Fruit fly (Drosophila melanogaster): ENCODE data around the gene MagR.

The MagR gene

dm6 chrX:15762723-15763122 lies 28.7 kb downstream of the MagR start, which contains the start of gene Polr3A (continued):
- TF ChIP-seq Rfx (GFP tag; IDR thresholded peaks at IDR 0.05) (0 out of 2 replicates have a peak, but pooled peaks have one; percentile 31), Six4 (GFP tag; optimal IDR thresholded peaks at IDR 0.05) (no peak), Myb (GFP tag; optimal IDR thresholded peaks at IDR 0.05) (peak; percentile 15), Hmx (GFP tag; optimal IDR thresholded peaks at IDR 0.05) (no peak), CG17568 (GFP tag; optimal IDR thresholded peaks at IDR 0.05) (no peak), mld (GFP tag; IDR thresholded peaks at IDR 0.05; ENCODE audit: partially characterized antibody) (0 out of 3 replicates have a peak, but pooled peaks have one; percentile 18), CG14710 (tag; optimal IDR thresholded peaks at IDR 0.05) (peak; percentile 88), mirr (GFP tag; optimal IDR thresholded peaks at IDR 0.05) (no peak), pnt (GFP tag; optimal IDR thresholded peaks at IDR 0.05) (no peak), Dbx (GFP tag; IDR thresholded peaks at IDR 0.05) (no peak), pum (GFP tag; optimal IDR thresholded peaks at IDR 0.05) (no peak), nau (GFP tag; optimal IDR thresholded peaks at IDR 0.05) (no peak), insv (GFP tag; optimal IDR thresholded peaks at IDR 0.05) (peak; percentile 89 to 99), pan (optimal IDR thresholded peaks at IDR 0.05) (no peak), pan (GFP tag; optimal IDR thresholded peaks at IDR 0.05 in 1 of 2, IDR thresholded peaks at IDR 0.05 in 1 of 2) (no peak), bsh (GFP tag; optimal IDR thresholded peaks at IDR 0.05) (no peak), tup (GFP tag; optimal IDR thresholded peaks at IDR 0.05) (no peak), Ssrp (tag; optimal IDR thresholded peaks at IDR 0.05) (no peak), amos (GFP tag; IDR thresholded peaks at IDR 0.05; ENCODE audit: partially characterized antibody) (peak; percentile 71), gsb-n (tag; optimal IDR thresholded peaks at IDR 0.05) (no peak), Gug (GFP tag; IDR thresholded peaks at IDR 0.05) (no peak), Hr3 (GFP tag; optimal IDR thresholded peaks at IDR 0.05) (no peak), sima (GFP tag; optimal IDR thresholded peaks at IDR 0.05) (no peak), Sox102F (GFP tag; optimal IDR thresholded peaks at IDR 0.05) (no peak), disco-r (GFP tag; optimal IDR thresholded peaks at IDR 0.05) (no peak), CG15601 (tag; optimal IDR thresholded peaks at IDR 0.05) (no peak), crc (GFP tag; optimal IDR thresholded peaks at IDR 0.05) (no peak), CG7963 (GFP tag; IDR thresholded peaks at IDR 0.05; ENCODE audit: partially characterized antibody) (no peak), NfI (GFP tag; optimal IDR thresholded peaks at IDR 0.05) (no peak), cwo (GFP tag; optimal IDR thresholded peaks at IDR 0.05) (no peak), CG17385 (GFP tag; optimal IDR thresholded peaks at IDR 0.05) (no peak), NFAT (GFP tag; IDR thresholded peaks at IDR 0.05) (no peak), Dref (GFP tag; IDR thresholded peaks at IDR 0.05) (peak; percentile 83), caup (GFP tag; optimal IDR thresholded peaks at IDR 0.05; ENCODE audit: severe bottlenecking) (no peak), Sin3A (optimal IDR thresholded peaks at IDR 0.05) (no peak), crol (GFP tag; IDR thresholded peaks at IDR 0.05) (no peak), CG13123 (GFP tag; optimal IDR thresholded peaks at IDR 0.05) (no peak), CG1832 (GFP tag; optimal IDR thresholded peaks at IDR 0.05) (no peak), kni (GFP tag; optimal IDR thresholded peaks at IDR 0.05) (no peak), YL-1 (GFP tag; optimal IDR thresholded peaks at IDR 0.05) (peak; percentile 5), oc (tag; optimal IDR thresholded peaks at IDR 0.05) (no peak), CG1233 (GFP tag; optimal IDR thresholded peaks at IDR 0.05) (no peak), CG5953 (GFP tag; IDR thresholded peaks at IDR 0.05) (no peak), CG11723 (GFP tag; optimal IDR thresholded peaks at IDR 0.05) (no peak), Abd-B (GFP tag; optimal IDR thresholded peaks at IDR 0.05) (no peak), Doc2 (GFP tag; IDR thresholded peaks at IDR 0.05) (no peak), CG14965 (GFP tag; optimal IDR thresholded peaks at IDR 0.05; ENCODE audit: borderline replicate concordance) (no peak), onecut (GFP tag; IDR thresholded peaks at IDR 0.05) (no peak), Bdp1 (GFP tag; optimal IDR thresholded peaks at IDR 0.05) (no peak), gce (GFP tag; IDR thresholded peaks at IDR 0.05) (no peak), CG3726 (GFP tag; IDR thresholded peaks at IDR 0.05) (no peak), CG34376 (GFP tag; optimal IDR thresholded peaks at IDR 0.05) (no peak)

All from whole organism, embryonic.